Fruit fly (Drosophila melanogaster): ENCODE data around the gene CG14042.

Gene CG14042

DNA sequence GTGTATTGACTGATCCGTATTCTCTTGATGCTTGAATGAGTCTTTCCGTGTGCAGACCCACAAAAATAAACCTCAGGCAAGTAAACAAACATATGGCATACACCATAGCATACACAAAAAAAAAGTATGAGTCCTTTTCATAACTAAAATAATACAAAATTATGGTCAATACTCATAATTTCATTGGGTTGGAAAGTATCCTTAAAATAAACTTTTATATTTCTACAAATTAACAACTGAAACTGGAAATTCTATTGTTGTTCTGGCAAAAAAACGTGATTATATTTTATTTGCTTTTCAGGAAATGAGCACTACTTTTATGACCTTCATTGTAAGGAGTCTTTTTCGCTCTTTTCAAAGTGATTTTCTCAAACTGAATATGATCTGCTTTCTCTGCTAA is 4.6 kb downstream of the CG14042 start:
- TF ChIP-seq PHDP (tag; optimal IDR thresholded peaks at IDR 0.05) (peak; percentile 42), CG8924 (tag; optimal IDR thresholded peaks at IDR 0.05) (peak; percentile 27), CG17328 (GFP tag; IDR thresholded peaks at IDR 0.05) (peak; percentile 30; the same call in 1 of the 2 replicates), TFAM (GFP tag; optimal IDR thresholded peaks at IDR 0.05) (no peak), CG30431 (GFP tag; optimal IDR thresholded peaks at IDR 0.05) (no peak), Hr51 (GFP tag; optimal IDR thresholded peaks at IDR 0.05) (peak in 1 of 2 experiments; percentile 40), CG10267 (tag; optimal IDR thresholded peaks at IDR 0.05) (peak; percentile 36), CG12236 (GFP tag; optimal IDR thresholded peaks at IDR 0.05) (no peak), CG2120 (GFP tag; optimal IDR thresholded peaks at IDR 0.05) (peak; percentile 16), Ssrp (tag; optimal IDR thresholded peaks at IDR 0.05) (peak; percentile 46), Xrp1 (GFP tag; IDR thresholded peaks at IDR 0.05) (peak; percentile 53; the same call in 1 of the 2 replicates), CG13424 (tag; optimal IDR thresholded peaks at IDR 0.05) (peak; percentile 36), Oli (tag; optimal IDR thresholded peaks at IDR 0.05) (peak; percentile 36), CG17829 (tag; optimal IDR thresholded peaks at IDR 0.05) (peak; percentile 30), sens (GFP tag) (peak; percentile 88), bcd (GFP tag; optimal IDR thresholded peaks at IDR 0.05) (no peak), Nf-YB (GFP tag; optimal IDR thresholded peaks at IDR 0.05) (peak; percentile 1), CG10209 (GFP tag; optimal IDR thresholded peaks at IDR 0.05) (peak; percentile 3), CG18262 (tag; optimal IDR thresholded peaks at IDR 0.05) (peak; percentile 68), CG9727 (GFP tag; optimal IDR thresholded peaks at IDR 0.05) (peak; percentile 36), CG11696 (GFP tag; IDR thresholded peaks at IDR 0.05) (peak; percentile 88), ind (GFP tag; optimal IDR thresholded peaks at IDR 0.05) (peak; percentile 11), CG34224 (GFP tag; IDR thresholded peaks at IDR 0.05; ENCODE audit: partially characterized antibody) (no peak), Lim3 (GFP tag; IDR thresholded peaks at IDR 0.05) (no peak), dmrt11E (tag; optimal IDR thresholded peaks at IDR 0.05) (peak; percentile 62), CG17359 (tag; optimal IDR thresholded peaks at IDR 0.05) (peak; percentile 31), CG10979 (tag; optimal IDR thresholded peaks at IDR 0.05) (peak; percentile 58), D19A (tag; optimal IDR thresholded peaks at IDR 0.05) (peak; percentile 47), CG17385 (GFP tag; optimal IDR thresholded peaks at IDR 0.05) (peak; percentile 27), ttk (GFP tag; IDR thresholded peaks at IDR 0.05) (no peak), CG15269 (tag; optimal IDR thresholded peaks at IDR 0.05) (peak; percentile 23), H2.0 (GFP tag; IDR thresholded peaks at IDR 0.05) (no peak), row (GFP tag; IDR thresholded peaks at IDR 0.05) (peak; percentile 48), nmo (GFP tag; optimal IDR thresholded peaks at IDR 0.05) (peak; percentile 27), phol (tag; optimal IDR thresholded peaks at IDR 0.05) (peak; percentile 57), CG4404 (GFP tag; IDR thresholded peaks at IDR 0.05) (no peak), CG11504 (tag; optimal IDR thresholded peaks at IDR 0.05) (peak; percentile 49), grau (tag; optimal IDR thresholded peaks at IDR 0.05) (peak; percentile 42), tx (GFP tag; optimal IDR thresholded peaks at IDR 0.05) (no peak), CG18764 (GFP tag; optimal IDR thresholded peaks at IDR 0.05) (peak; percentile 25), zen (tag; optimal IDR thresholded peaks at IDR 0.05) (peak; percentile 46), fd96Cb (tag; optimal IDR thresholded peaks at IDR 0.05) (peak; percentile 33), CG17361 (GFP tag; IDR thresholded peaks at IDR 0.05) (peak; percentile 53; the same call in 2 of the 3 replicates), CG7839 (tag; optimal IDR thresholded peaks at IDR 0.05) (peak; percentile 43), BEAF-32 (GFP tag; optimal IDR thresholded peaks at IDR 0.05) (no peak), CG31441 (GFP tag; IDR thresholded peaks at IDR 0.05) (peak; percentile 41; the same call in 1 of the 2 replicates), prd (optimal IDR thresholded peaks at IDR 0.05) (no peak), prd (GFP tag; IDR thresholded peaks at IDR 0.05) (peak; percentile 47; the same call in 2 of the 3 replicates), Fer1 (GFP tag; optimal IDR thresholded peaks at IDR 0.05) (peak; percentile 0), Sox102F (GFP tag; optimal IDR thresholded peaks at IDR 0.05) (peak; percentile 41)
